Worm (Caenorhabditis elegans): ENCODE measurements around the gene ZK622.1.
A peak's percentile ranks its signal among the peaks of the same experiment; 100 is the strongest.

The ZK622.1 gene

ce11 chrII:5336660-5337494 is 43.3 kb downstream of the ZK622.1 start (continued):
- TF ChIP-seq fax-1 (tag; optimal IDR thresholded peaks at IDR 0.05) = no peak
- TF ChIP-seq F13H6.1 (tag; optimal IDR thresholded peaks at IDR 0.05) = peak; percentile 28
- no peak for TF ChIP-seq ceh-14 (tag; optimal IDR thresholded peaks at IDR 0.05)
- TF ChIP-seq pat-9 (tag; optimal IDR thresholded peaks at IDR 0.05) = no peak
- no peak for TF ChIP-seq madf-2 (tag; optimal IDR thresholded peaks at IDR 0.05)
- no peak for TF ChIP-seq sox-4 (tag; optimal IDR thresholded peaks at IDR 0.05)
- peak; percentile 35 for TF ChIP-seq unc-55 (GFP tag; optimal IDR thresholded peaks at IDR 0.05)
- no peak for TF ChIP-seq C38D4.7 (GFP tag; optimal IDR thresholded peaks at IDR 0.05)
- TF ChIP-seq pag-3 (tag; optimal IDR thresholded peaks at IDR 0.05; ENCODE audit: borderline replicate concordance) = no peak
- TF ChIP-seq ceh-2 (tag; optimal IDR thresholded peaks at IDR 0.05) = no peak
- TF ChIP-seq pqm-1 (tag; optimal IDR thresholded peaks at IDR 0.05) = peak; percentile 30
- TF ChIP-seq mec-3 (tag; optimal IDR thresholded peaks at IDR 0.05; ENCODE audit: borderline replicate concordance) = no peak

DNA sequence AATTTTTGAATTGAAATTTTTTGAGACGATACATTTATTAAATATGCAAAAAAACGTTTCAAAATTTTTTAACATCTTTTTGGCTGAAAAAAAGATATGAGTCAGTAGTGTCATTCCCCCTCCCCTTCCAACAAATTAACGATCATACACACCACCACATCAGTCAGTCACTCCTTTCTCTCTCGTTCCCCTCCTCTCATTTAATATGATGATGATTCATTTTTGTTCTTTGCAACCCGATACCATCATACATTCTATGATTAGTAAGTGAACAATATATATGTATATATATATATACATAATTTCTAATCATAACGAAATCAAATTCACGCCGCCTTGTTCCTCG is 43.9 kb downstream of the ZK622.1 start:
- TF ChIP-seq sox-2 (GFP tag; IDR thresholded peaks at IDR 0.05) = no peak
- no peak for TF ChIP-seq C38D4.7 (GFP tag; optimal IDR thresholded peaks at IDR 0.05)
- no peak for TF ChIP-seq ceh-31 (tag; optimal IDR thresholded peaks at IDR 0.05)
- no peak for TF ChIP-seq ama-1 (optimal IDR thresholded peaks at IDR 0.05)
- TF ChIP-seq nhr-232 (tag; optimal IDR thresholded peaks at IDR 0.05) = no peak
- TF ChIP-seq unc-55 (GFP tag; optimal IDR thresholded peaks at IDR 0.05) = no peak
- TF ChIP-seq fkh-6 (tag; optimal IDR thresholded peaks at IDR 0.05) = no peak
- TF ChIP-seq lim-6 (tag; optimal IDR thresholded peaks at IDR 0.05) = no peak
- TF ChIP-seq pax-1 (tag; optimal IDR thresholded peaks at IDR 0.05) = no peak
- no peak for TF ChIP-seq ahr-1 (tag; optimal IDR thresholded peaks at IDR 0.05)
- TF ChIP-seq unc-86 (tag; optimal IDR thresholded peaks at IDR 0.05) = no peak
- no peak for TF ChIP-seq che-1 (tag; optimal IDR thresholded peaks at IDR 0.05)
- no peak for TF ChIP-seq ceh-34 (tag; optimal IDR thresholded peaks at IDR 0.05)
- TF ChIP-seq pros-1 (tag; optimal IDR thresholded peaks at IDR 0.05) = no peak
- TF ChIP-seq fax-1 (tag; optimal IDR thresholded peaks at IDR 0.05) = no peak
- TF ChIP-seq hlh-30 (tag; optimal IDR thresholded peaks at IDR 0.05; ENCODE audit: insufficient read depth) = no peak
- TF ChIP-seq fkh-10 (GFP tag; optimal IDR thresholded peaks at IDR 0.05) = no peak
- no peak for TF ChIP-seq T23F11.4 (GFP tag; optimal IDR thresholded peaks at IDR 0.05)
- no peak for TF ChIP-seq tbx-2 (tag; optimal IDR thresholded peaks at IDR 0.05)

ce11 chrII:5338301-5338700 is 44.7 kb downstream of the ZK622.1 start:
- TF ChIP-seq sox-4 (tag; optimal IDR thresholded peaks at IDR 0.05) = no peak
- peak; percentile 0 for TF ChIP-seq hlh-30 (tag; optimal IDR thresholded peaks at IDR 0.05; ENCODE audit: insufficient read depth)

DNA sequence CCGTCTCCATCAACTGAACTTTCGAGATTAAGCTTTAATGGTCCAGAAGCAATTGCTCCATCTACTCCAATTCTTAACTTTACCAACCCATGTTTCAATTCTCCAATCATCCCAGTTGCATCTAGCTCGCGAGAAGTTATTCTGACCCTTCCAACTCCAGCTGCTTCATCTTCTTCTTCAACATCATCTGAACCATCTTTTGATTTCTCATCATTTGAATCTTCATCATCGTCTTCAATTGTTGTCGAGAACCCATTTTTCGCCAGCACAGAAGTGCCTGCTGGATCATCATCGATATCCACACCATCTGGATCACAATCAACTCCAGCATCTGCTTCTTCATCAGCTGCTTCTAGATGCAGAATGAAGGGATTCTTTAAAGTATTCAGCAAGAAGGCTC is 45.9 kb downstream of the ZK622.1 start:
- TF ChIP-seq hlh-30 (tag; optimal IDR thresholded peaks at IDR 0.05; ENCODE audit: insufficient read depth) (no peak), F13H6.1 (tag; optimal IDR thresholded peaks at IDR 0.05) (no peak), unc-86 (tag; optimal IDR thresholded peaks at IDR 0.05) (no peak), ceh-30 (tag; optimal IDR thresholded peaks at IDR 0.05) (no peak), ceh-2 (tag; optimal IDR thresholded peaks at IDR 0.05) (no peak), elt-4 (tag; optimal IDR thresholded peaks at IDR 0.05) (no peak), ceh-22 (tag; optimal IDR thresholded peaks at IDR 0.05) (no peak), ceh-19 (GFP tag; optimal IDR thresholded peaks at IDR 0.05) (no peak), dmd-4 (tag; optimal IDR thresholded peaks at IDR 0.05; ENCODE audit: borderline replicate concordance) (no peak)

Measured in whole organism, late embryonic.